Fruit fly (Drosophila melanogaster) whole organism, embryonic: ENCODE data around the gene CG34409.

ENCODE experiments used
- ATbp ChIP-seq: fragments of 200-800 bp; sonication (Bioruptor generic); optimal IDR thresholded peaks from 2 replicates; lab custom pipeline; 2017; ENCODE audit warnings: missing biosample characterization, mild to moderate bottlenecking, missing genetic modification characterization, missing genetic modification reagents
- Atf6 ChIP-seq: fragments of 200-800 bp; sonication (Bioruptor generic); IDR thresholded peaks from 2 replicates; pipeline ENCODE4 v1.3.6; 2022; ENCODE audit warnings: missing biosample characterization, missing genetic modification characterization
- Bgb ChIP-seq: fragments of 200-800 bp; sonication (Bioruptor generic); IDR thresholded peaks from 2 replicates; pipeline ENCODE4 v1.3.6; 2022; ENCODE audit warnings: missing biosample characterization, missing genetic modification characterization; ENCODE audit not compliant: partially characterized antibody
- Bteb2 ChIP-seq: fragments of 200-800 bp; sonication (Bioruptor generic); optimal IDR thresholded peaks from 2 replicates; lab custom pipeline; 2016; ENCODE audit warnings: missing biosample characterization, missing genetic modification characterization
- CG1024 ChIP-seq: fragments of 200-800 bp; sonication (Bioruptor generic); IDR thresholded peaks from 2 replicates; pipeline ENCODE4 v1.3.6; 2022; ENCODE audit warnings: missing biosample characterization, missing genetic modification characterization
- CG14667 ChIP-seq: fragments of 200-800 bp; sonication (Bioruptor generic); IDR thresholded peaks from 2 replicates; pipeline ENCODE4 v1.3.6; 2022; ENCODE audit warnings: missing biosample characterization, missing genetic modification characterization
- CG15269 ChIP-seq: fragments of 200-800 bp; sonication (Bioruptor generic); optimal IDR thresholded peaks from 2 replicates; lab custom pipeline; 2018; ENCODE audit warnings: missing biosample characterization, mild to moderate bottlenecking, missing genetic modification characterization, moderate library complexity
- CG17361 ChIP-seq: fragments of 200-800 bp; sonication (Bioruptor generic); IDR thresholded peaks from 3 replicates; pipeline ENCODE4 v1.3.6; 2022; ENCODE audit warnings: missing biosample characterization, missing genetic modification characterization
- CG17612 ChIP-seq: fragments of 200-800 bp; sonication (Bioruptor generic); IDR thresholded peaks from 2 replicates; pipeline ENCODE4 v1.3.6; 2022; ENCODE audit warnings: missing biosample characterization, missing genetic modification characterization
- CG2199 ChIP-seq: fragments of 200-800 bp; sonication (Bioruptor generic); IDR thresholded peaks from 3 replicates; pipeline ENCODE4 v1.3.6; 2022; ENCODE audit warnings: missing biosample characterization, missing genetic modification characterization
- CG31224 ChIP-seq: fragments of 200-800 bp; sonication (Bioruptor generic); IDR thresholded peaks from 2 replicates; pipeline ENCODE4 v1.3.6; 2022; ENCODE audit warnings: missing biosample characterization, missing genetic modification characterization
- CG31365 ChIP-seq: fragments of 200-800 bp; sonication (Bioruptor generic); optimal IDR thresholded peaks from 2 replicates; lab custom pipeline; 2018; ENCODE audit warnings: missing biosample characterization, mild to moderate bottlenecking, missing genetic modification characterization
- CG3726 ChIP-seq: fragments of 200-800 bp; sonication (Bioruptor generic); IDR thresholded peaks from 3 replicates; pipeline ENCODE4, ENCODE4 v1.3.6; 2022; ENCODE audit warnings: missing biosample characterization, missing genetic modification characterization
- CG4282 ChIP-seq: fragments of 200-800 bp; sonication (Bioruptor generic); optimal IDR thresholded peaks from 2 replicates; lab custom pipeline; 2016; ENCODE audit warnings: missing biosample characterization, missing genetic modification characterization
- CG4424 ChIP-seq: fragments of 200-800 bp; sonication (Bioruptor generic); optimal IDR thresholded peaks from 3 replicates; lab custom pipeline; 2016; ENCODE audit warnings: missing biosample characterization, missing genetic modification characterization
- CG5245 ChIP-seq: fragments of 200-800 bp; sonication (Bioruptor generic); optimal IDR thresholded peaks from 3 replicates; lab custom pipeline; 2016; ENCODE audit warnings: missing biosample characterization, missing genetic modification characterization
- CG6683 ChIP-seq: fragments of 200-800 bp; sonication (Bioruptor generic); optimal IDR thresholded peaks from 2 replicates; lab custom pipeline; 2017; ENCODE audit warnings: missing biosample characterization, mild to moderate bottlenecking, missing genetic modification characterization, missing genetic modification reagents
- CG6813 ChIP-seq: fragments of 200-800 bp; sonication (Bioruptor generic); optimal IDR thresholded peaks from 2 replicates; lab custom pipeline; 2017; ENCODE audit warnings: missing biosample characterization, missing genetic modification characterization, mild to moderate bottlenecking, moderate library complexity, missing genetic modification reagents
- CG8281 ChIP-seq: fragments of 200-800 bp; sonication (Bioruptor generic); optimal IDR thresholded peaks from 2 replicates; lab custom pipeline; 2018; ENCODE audit warnings: missing biosample characterization, mild to moderate bottlenecking, missing genetic modification characterization, moderate library complexity
- CG8944 ChIP-seq: fragments of 200-800 bp; sonication (Bioruptor generic); optimal IDR thresholded peaks from 3 replicates; lab custom pipeline; 2016; ENCODE audit warnings: missing biosample characterization, missing genetic modification characterization
- CG9215 ChIP-seq: fragments of 200-800 bp; sonication (Bioruptor generic); IDR thresholded peaks from 2 replicates; pipeline ENCODE4 v1.3.6; 2022; ENCODE audit warnings: missing biosample characterization, missing genetic modification characterization
- Doc2 ChIP-seq: fragments of 200-800 bp; sonication (Bioruptor generic); IDR thresholded peaks from 2 replicates; pipeline ENCODE4 v1.3.6; 2022; ENCODE audit warnings: missing biosample characterization, missing genetic modification characterization
- HHEX ChIP-seq: fragments of 200-800 bp; sonication (Bioruptor generic); optimal IDR thresholded peaks from 3 replicates; lab custom pipeline; 2017; ENCODE audit warnings: missing biosample characterization, mild to moderate bottlenecking, missing genetic modification characterization, missing genetic modification reagents
- Lim3 ChIP-seq: fragments of 200-800 bp; sonication (Bioruptor generic); IDR thresholded peaks from 2 replicates; pipeline ENCODE4 v1.3.6; 2022; ENCODE audit warnings: missing biosample characterization, missing genetic modification characterization
- MTF-1 ChIP-seq: fragments of 200-800 bp; sonication (Bioruptor generic); optimal IDR thresholded peaks from 2 replicates; lab custom pipeline; 2018; ENCODE audit warnings: missing biosample characterization, mild to moderate bottlenecking, missing genetic modification characterization, borderline replicate concordance
- Med ChIP-seq: fragments of 200-800 bp; sonication (Bioruptor generic); peaks from one replicate; lab custom pipeline; 2016; ENCODE audit warnings: missing biosample characterization, missing genetic modification characterization, mild to moderate bottlenecking, inconsistent platforms, moderate library complexity
- Neu2 ChIP-seq: fragments of 200-800 bp; sonication (Bioruptor generic); optimal IDR thresholded peaks from 3 replicates; lab custom pipeline; 2016; ENCODE audit warnings: missing biosample characterization, missing genetic modification characterization, borderline replicate concordance
- Nf-YC ChIP-seq: fragments of 200-800 bp; optimal IDR thresholded peaks from 3 replicates; lab custom pipeline; 2019; ENCODE audit warnings: missing biosample characterization, mild to moderate bottlenecking, missing genetic modification characterization, moderate library complexity
- Spps ChIP-seq: fragments of 200-800 bp; sonication (Bioruptor generic); optimal IDR thresholded peaks from 2 replicates; lab custom pipeline; 2018; ENCODE audit warnings: missing biosample characterization, mild to moderate bottlenecking, missing genetic modification characterization
- amos ChIP-seq: fragments of 200-800 bp; sonication (Bioruptor generic); IDR thresholded peaks from 2 replicates; pipeline ENCODE4 v1.3.6; 2022; ENCODE audit warnings: missing biosample characterization, missing genetic modification characterization; ENCODE audit not compliant: partially characterized antibody
- chif ChIP-seq, 2 experiments: fragments of 200-800 bp; sonication (Bioruptor generic); optimal IDR thresholded peaks; 3 replicates each; lab custom pipeline; 2016; ENCODE audit warnings: missing biosample characterization in 2 of 2, missing genetic modification characterization in 2 of 2
- crc ChIP-seq: fragments of 200-800 bp; sonication (Bioruptor generic); optimal IDR thresholded peaks from 2 replicates; lab custom pipeline; 2016; ENCODE audit warnings: missing biosample characterization, missing genetic modification characterization
- crp ChIP-seq, 2 experiments: fragments of 200-800 bp; sonication (Bioruptor generic); optimal IDR thresholded peaks; 2 replicates in 1 of 2; 3 replicates in 1 of 2; lab custom pipeline; 2017; ENCODE audit warnings: missing biosample characterization in 2 of 2, missing genetic modification characterization in 2 of 2, mild to moderate bottlenecking in 1 of 2, moderate library complexity in 1 of 2
- esg ChIP-seq: fragments of 200-800 bp; sonication (Bioruptor generic); conservative IDR thresholded peaks from 2 replicates; pipeline ENCODE4 v1.3.6; 2022; ENCODE audit warnings: missing biosample characterization, missing genetic modification characterization
- fd102C ChIP-seq: fragments of 200-800 bp; sonication (Bioruptor generic); optimal IDR thresholded peaks from 2 replicates; lab custom pipeline; 2018; ENCODE audit warnings: missing biosample characterization, mild to moderate bottlenecking, missing genetic modification characterization, moderate library complexity
- grn ChIP-seq: fragments of 200-800 bp; sonication (Bioruptor generic); optimal IDR thresholded peaks from 3 replicates; lab custom pipeline; 2017; ENCODE audit warnings: missing biosample characterization, missing genetic modification characterization
- org-1 ChIP-seq: fragments of 200-800 bp; sonication (Bioruptor generic); optimal IDR thresholded peaks from 2 replicates; lab custom pipeline; 2017; ENCODE audit warnings: missing biosample characterization, missing genetic modification characterization
- pan ChIP-seq, 4 experiments: fragments of >200 bp in 3 of 4; fragments of 200-800 bp in 1 of 4; sonication (Bioruptor generic) in 1 of 4; optimal IDR thresholded peaks in 3 of 4; IDR thresholded peaks in 1 of 4; 2 replicates each; pipeline versions ENCODE4 v1.3.6 to Lab custom; 2017 to 2022; ENCODE audit warnings: missing biosample characterization in 2 of 4, missing genetic modification characterization in 2 of 4, mixed read lengths in 1 of 4
- prd ChIP-seq, 3 experiments: fragments of >200 bp in 2 of 3; fragments of 200-800 bp in 1 of 3; sonication (Bioruptor generic) in 1 of 3; optimal IDR thresholded peaks in 2 of 3; IDR thresholded peaks in 1 of 3; 2 replicates in 2 of 3; 3 replicates in 1 of 3; pipeline versions ENCODE4 v1.3.6 to Lab custom; 2017 to 2022; ENCODE audit warnings: missing biosample characterization in 1 of 3, missing genetic modification characterization in 1 of 3
- psq ChIP-seq: fragments of 200-800 bp; sonication (Bioruptor generic); optimal IDR thresholded peaks from 2 replicates; lab custom pipeline; 2017; ENCODE audit warnings: missing biosample characterization, missing genetic modification characterization
- scrt ChIP-seq: fragments of 200-800 bp; sonication (Bioruptor generic); optimal IDR thresholded peaks from 2 replicates; lab custom pipeline; 2018; ENCODE audit warnings: missing biosample characterization, mild to moderate bottlenecking, missing genetic modification characterization, moderate library complexity
- seq ChIP-seq: fragments of 200-800 bp; sonication (Bioruptor generic); IDR thresholded peaks from 2 replicates; pipeline ENCODE4 v1.3.6; 2022; ENCODE audit warnings: missing biosample characterization, missing genetic modification characterization
- slp2 ChIP-seq: fragments of 200-800 bp; sonication (Bioruptor generic); optimal IDR thresholded peaks from 2 replicates; lab custom pipeline; 2016; ENCODE audit warnings: missing biosample characterization, missing genetic modification characterization
- so ChIP-seq: fragments of 200-800 bp; sonication (Bioruptor generic); IDR thresholded peaks from 3 replicates; pipeline ENCODE4 v1.3.6; 2022; ENCODE audit warnings: missing biosample characterization, missing genetic modification characterization
- tll ChIP-seq, 2 experiments: fragments of 200-800 bp in 1 of 2; fragments of >200 bp in 1 of 2; sonication (Bioruptor generic) in 1 of 2; optimal IDR thresholded peaks; 2 replicates each; lab custom pipeline; 2017 to 2019; ENCODE audit warnings: missing biosample characterization in 2 of 2, missing genetic modification characterization in 2 of 2, mild to moderate bottlenecking in 1 of 2, moderate library complexity in 1 of 2
- unc-4 ChIP-seq: fragments of 200-800 bp; sonication (Bioruptor generic); IDR thresholded peaks from 2 replicates; pipeline ENCODE4 v1.3.6; 2022; ENCODE audit warnings: missing biosample characterization, missing genetic modification characterization; ENCODE audit not compliant: partially characterized antibody

Gene CG34409

dm6 chr3R:9767620-9768592 is 21.7 kb upstream of the CG34409 start, which contains the start of gene Naa80 (continued):
- TF ChIP-seq Nf-YC (tag; lab: Kevin White, UChicago) (peak; percentile 52), Bteb2 (GFP tag; lab: Kevin White, UChicago) (peak; percentile 50), Doc2 (GFP tag; lab: Robert Waterston, UW) (no peak), Lim3 (GFP tag; lab: Robert Waterston, UW) (no peak), CG4282 (GFP tag; lab: Kevin White, UChicago) (peak; percentile 64), prd (optimal IDR thresholded peaks at IDR 0.05; lab: Kevin White, UChicago) (no peak), prd (GFP tag; IDR thresholded peaks at IDR 0.05; lab: Robert Waterston, UW) (peak; percentile 61; the same call in 2 of the 3 replicates), CG31224 (GFP tag; lab: Robert Waterston, UW) (peak; percentile 76), so (GFP tag; lab: Robert Waterston, UW) (no peak), CG31365 (tag; lab: Kevin White, UChicago) (no peak), Neu2 (GFP tag; lab: Kevin White, UChicago) (no peak), CG4424 (GFP tag; lab: Kevin White, UChicago) (peak; percentile 47), CG17361 (GFP tag; lab: Robert Waterston, UW) (0 out of 3 replicates have a peak, but pooled peaks have one; percentile 10), ATbp (GFP tag; lab: Kevin White, UChicago) (no peak), seq (GFP tag; lab: Robert Waterston, UW) (0 out of 2 replicates have a peak, but pooled peaks have one; percentile 33), psq (GFP tag; lab: Kevin White, UChicago) (no peak), unc-4 (no peak; the same call in 1 of the 2 replicates), amos (GFP tag; lab: Robert Waterston, UW) (peak; percentile 64), Atf6 (GFP tag; lab: Robert Waterston, UW) (peak; percentile 29; the same call in 1 of the 2 replicates), chif (GFP tag; optimal IDR thresholded peaks at IDR 0.05; lab: Kevin White, UChicago) (peak; percentile 12 to 72), CG17612 (no peak), slp2 (GFP tag; lab: Kevin White, UChicago) (peak; percentile 6), CG9215 (GFP tag; lab: Robert Waterston, UW) (peak; percentile 30; the same call in 1 of the 2 replicates), CG1024 (peak; percentile 48; the same call in 1 of the 2 replicates), CG8944 (GFP tag; lab: Kevin White, UChicago) (peak; percentile 77), HHEX (GFP tag; lab: Kevin White, UChicago) (peak; percentile 66), crp (GFP tag; optimal IDR thresholded peaks at IDR 0.05; lab: Kevin White, UChicago) (peak in 1 of 2 experiments; percentile 45), crc (GFP tag; lab: Kevin White, UChicago) (peak; percentile 22), Med (GFP tag; lab: Kevin White, UChicago) (peak; percentile 99), Spps (tag; lab: Kevin White, UChicago) (no peak), scrt (GFP tag; lab: Kevin White, UChicago) (no peak), CG5245 (GFP tag; lab: Kevin White, UChicago) (peak; percentile 21), CG2199 (GFP tag; lab: Robert Waterston, UW) (peak; percentile 15; the same call in 1 of the 3 replicates), CG14667 (GFP tag; lab: Robert Waterston, UW) (no peak; the same call in 1 of the 2 replicates), CG8281 (tag; lab: Kevin White, UChicago) (no peak), org-1 (GFP tag; lab: Kevin White, UChicago) (no peak), fd102C (GFP tag; lab: Kevin White, UChicago) (no peak), pan (optimal IDR thresholded peaks at IDR 0.05; lab: Kevin White, UChicago) (no peak), pan (GFP tag; optimal IDR thresholded peaks at IDR 0.05 in 1 of 2, IDR thresholded peaks at IDR 0.05 in 1 of 2) (peak in 1 of 2 experiments; percentile 54), Bgb (peak; percentile 66), CG6813 (GFP tag; lab: Kevin White, UChicago) (no peak), CG6683 (GFP tag; lab: Kevin White, UChicago) (no peak), esg (GFP tag; lab: Robert Waterston, UW) (no peak), CG15269 (peak; percentile 38), grn (GFP tag; lab: Kevin White, UChicago) (peak; percentile 10), CG3726 (GFP tag; lab: Robert Waterston, UW) (no peak), MTF-1 (peak; percentile 20), tll (GFP tag; optimal IDR thresholded peaks at IDR 0.05; lab: Kevin White, UChicago) (peak in 1 of 2 experiments; percentile 32)
